Fruit fly (Drosophila melanogaster) whole organism, embryonic: Measurements from ENCODE around the gene CG6178.

Source experiments
- Asciz ChIP-seq: fragments of 200-800 bp; sonication (Bioruptor generic); optimal IDR thresholded peaks from 2 replicates; lab custom pipeline; 2017; ENCODE audit warnings: missing biosample characterization, mild to moderate bottlenecking, missing genetic modification characterization, missing genetic modification reagents
- CG10147 ChIP-seq: fragments of 200-800 bp; sonication (Bioruptor generic); optimal IDR thresholded peaks from 2 replicates; lab custom pipeline; 2019; ENCODE audit warnings: missing biosample characterization, mild to moderate bottlenecking, missing genetic modification characterization, moderate library complexity
- CG10959 ChIP-seq: fragments of 200-800 bp; sonication (Bioruptor generic); IDR thresholded peaks from 2 replicates; pipeline ENCODE4 v1.3.6; 2022; ENCODE audit warnings: missing biosample characterization, missing genetic modification characterization
- CG11560 ChIP-seq: fragments of 200-800 bp; sonication (Bioruptor generic); IDR thresholded peaks from 3 replicates; pipeline ENCODE4 v1.3.6; 2022; ENCODE audit warnings: missing biosample characterization, missing genetic modification characterization
- CG12391 ChIP-seq: fragments of 200-800 bp; sonication (Bioruptor generic); optimal IDR thresholded peaks from 3 replicates; lab custom pipeline; 2018; ENCODE audit warnings: missing biosample characterization, mild to moderate bottlenecking, missing genetic modification characterization, moderate library complexity
- CG12659 ChIP-seq: fragments of 200-800 bp; sonication (Bioruptor generic); optimal IDR thresholded peaks from 3 replicates; lab custom pipeline; 2017; ENCODE audit warnings: mild to moderate bottlenecking, missing biosample characterization, missing genetic modification reagents, missing genetic modification characterization
- CG12942 ChIP-seq: fragments of 200-800 bp; sonication (Bioruptor generic); optimal IDR thresholded peaks from 3 replicates; lab custom pipeline; 2016; ENCODE audit warnings: missing biosample characterization, missing genetic modification characterization
- CG13775 ChIP-seq: fragments of 200-800 bp; sonication (Bioruptor generic); optimal IDR thresholded peaks from 3 replicates; lab custom pipeline; 2017; ENCODE audit warnings: missing biosample characterization, mild to moderate bottlenecking, missing genetic modification characterization
- CG14965 ChIP-seq: fragments of 200-800 bp; sonication (Bioruptor generic); optimal IDR thresholded peaks from 2 replicates; lab custom pipeline; 2016; ENCODE audit warnings: missing biosample characterization, missing genetic modification characterization, borderline replicate concordance
- CG15073 ChIP-seq: fragments of 200-800 bp; sonication (Bioruptor generic); optimal IDR thresholded peaks from 2 replicates; lab custom pipeline; 2016; ENCODE audit warnings: missing biosample characterization, missing genetic modification characterization
- CG15514 ChIP-seq: fragments of 200-800 bp; sonication (Bioruptor generic); optimal IDR thresholded peaks from 3 replicates; lab custom pipeline; 2017; ENCODE audit warnings: missing biosample characterization, missing genetic modification characterization, mild to moderate bottlenecking, moderate library complexity, missing genetic modification reagents
- CG1602 ChIP-seq: fragments of 200-800 bp; sonication (Bioruptor generic); optimal IDR thresholded peaks from 3 replicates; lab custom pipeline; 2016; ENCODE audit warnings: missing biosample characterization, missing genetic modification characterization
- CG17568 ChIP-seq: fragments of 200-800 bp; sonication (Bioruptor generic); optimal IDR thresholded peaks from 2 replicates; lab custom pipeline; 2018; ENCODE audit warnings: missing biosample characterization, mild to moderate bottlenecking, missing genetic modification characterization, moderate library complexity
- CG18262 ChIP-seq: fragments of 200-800 bp; optimal IDR thresholded peaks from 3 replicates; lab custom pipeline; 2019; ENCODE audit warnings: missing biosample characterization, mild to moderate bottlenecking, missing genetic modification characterization, moderate library complexity
- CG32767 ChIP-seq: fragments of 200-800 bp; sonication (Bioruptor generic); IDR thresholded peaks from 2 replicates; pipeline ENCODE4 v1.3.6; 2022; ENCODE audit warnings: missing biosample characterization, missing genetic modification characterization
- CG32772 ChIP-seq: fragments of 200-800 bp; sonication (Bioruptor generic); IDR thresholded peaks from 2 replicates; pipeline ENCODE4 v1.3.6; 2022; ENCODE audit warnings: missing biosample characterization, missing genetic modification characterization
- CG34422 ChIP-seq: fragments of 200-800 bp; sonication (Bioruptor generic); IDR thresholded peaks from 3 replicates; pipeline ENCODE4 v1.3.6; 2022; ENCODE audit warnings: missing biosample characterization, missing genetic modification characterization
- CG4424 ChIP-seq: fragments of 200-800 bp; sonication (Bioruptor generic); optimal IDR thresholded peaks from 3 replicates; lab custom pipeline; 2016; ENCODE audit warnings: missing biosample characterization, missing genetic modification characterization
- CG6654 ChIP-seq: fragments of 200-800 bp; sonication (Bioruptor generic); optimal IDR thresholded peaks from 2 replicates; lab custom pipeline; 2017; ENCODE audit warnings: missing biosample characterization, mild to moderate bottlenecking, missing genetic modification characterization
- CG8478 ChIP-seq: fragments of >200 bp; optimal IDR thresholded peaks from 2 replicates; lab custom pipeline; 2018
- CG8765 ChIP-seq: fragments of 200-800 bp; sonication (Bioruptor generic); IDR thresholded peaks from 2 replicates; pipeline ENCODE4 v1.3.6; 2022; ENCODE audit warnings: missing biosample characterization, missing genetic modification characterization
- Dad ChIP-seq: fragments of 200-800 bp; sonication (Bioruptor generic); optimal IDR thresholded peaks from 3 replicates; lab custom pipeline; 2016; ENCODE audit warnings: missing biosample characterization, missing genetic modification characterization
- Dfd ChIP-seq, 2 experiments: fragments of >200 bp; optimal IDR thresholded peaks; 2 replicates each; lab custom pipeline; 2017; ENCODE audit warnings: missing biosample characterization in 2 of 2, missing genetic modification characterization in 2 of 2
- Dll ChIP-seq: fragments of 200-800 bp; sonication (Bioruptor generic); IDR thresholded peaks from 4 replicates; pipeline ENCODE4 v1.3.6; 2022; ENCODE audit warnings: missing biosample characterization, missing genetic modification characterization; ENCODE audit not compliant: partially characterized antibody
- E2f1 ChIP-seq: fragments of 200-800 bp; sonication (Bioruptor generic); IDR thresholded peaks from 2 replicates; pipeline ENCODE4 v1.3.6; 2022; ENCODE audit warnings: missing biosample characterization, missing genetic modification characterization
- Fer3 ChIP-seq: fragments of 200-800 bp; sonication (Bioruptor generic); optimal IDR thresholded peaks from 2 replicates; lab custom pipeline; 2018; ENCODE audit warnings: missing biosample characterization, mild to moderate bottlenecking, missing genetic modification characterization, moderate library complexity
- Lhr ChIP-seq: fragments of 200-800 bp; sonication (Bioruptor generic); optimal IDR thresholded peaks from 3 replicates; lab custom pipeline; 2017; ENCODE audit warnings: mild to moderate bottlenecking, missing biosample characterization, missing genetic modification reagents, missing genetic modification characterization
- NC2α ChIP-seq: fragments of 200-800 bp; sonication (Bioruptor generic); optimal IDR thresholded peaks from 2 replicates; lab custom pipeline; 2016; ENCODE audit warnings: missing biosample characterization, missing genetic modification characterization
- Sox102F ChIP-seq: fragments of 200-800 bp; sonication (Bioruptor generic); optimal IDR thresholded peaks from 2 replicates; lab custom pipeline; 2018; ENCODE audit warnings: missing biosample characterization, mild to moderate bottlenecking, missing genetic modification characterization, moderate library complexity
- Xbp1 ChIP-seq: fragments of 200-800 bp; sonication (Bioruptor generic); optimal IDR thresholded peaks from 3 replicates; lab custom pipeline; 2016; ENCODE audit warnings: missing biosample characterization, mild to moderate bottlenecking, missing genetic modification characterization
- amos ChIP-seq: fragments of 200-800 bp; sonication (Bioruptor generic); IDR thresholded peaks from 2 replicates; pipeline ENCODE4 v1.3.6; 2022; ENCODE audit warnings: missing biosample characterization, missing genetic modification characterization; ENCODE audit not compliant: partially characterized antibody
- ap ChIP-seq: fragments of 200-800 bp; sonication (Bioruptor generic); IDR thresholded peaks from 2 replicates; pipeline ENCODE4 v1.3.6; 2022; ENCODE audit warnings: missing biosample characterization, missing genetic modification characterization
- az2 ChIP-seq: fragments of 200-800 bp; sonication (Bioruptor generic); optimal IDR thresholded peaks from 3 replicates; lab custom pipeline; 2016; ENCODE audit warnings: missing biosample characterization, missing genetic modification characterization
- bigmax ChIP-seq: fragments of 200-800 bp; sonication (Bioruptor generic); optimal IDR thresholded peaks from 2 replicates; lab custom pipeline; 2018; ENCODE audit warnings: missing biosample characterization, mild to moderate bottlenecking, missing genetic modification characterization
- cas ChIP-seq: fragments of 200-800 bp; sonication (Bioruptor generic); IDR thresholded peaks from 2 replicates; pipeline ENCODE4 v1.3.6; 2022; ENCODE audit warnings: missing biosample characterization, missing genetic modification characterization
- dm ChIP-seq: fragments of 200-800 bp; sonication (Bioruptor generic); optimal IDR thresholded peaks from 3 replicates; lab custom pipeline; 2016; ENCODE audit warnings: missing biosample characterization, missing genetic modification characterization
- dpn ChIP-seq, 2 experiments: fragments of 200-800 bp; sonication (Bioruptor generic); optimal IDR thresholded peaks; 3 replicates each; lab custom pipeline; 2016; ENCODE audit warnings: missing biosample characterization in 2 of 2, missing genetic modification characterization in 2 of 2
- fd96Cb ChIP-seq: fragments of 200-800 bp; sonication (Bioruptor generic); optimal IDR thresholded peaks from 2 replicates; lab custom pipeline; 2018; ENCODE audit warnings: missing biosample characterization, mild to moderate bottlenecking, missing genetic modification characterization, moderate library complexity
- fru ChIP-seq: fragments of >200 bp; optimal IDR thresholded peaks from 2 replicates; lab custom pipeline; 2017
- gro ChIP-seq: fragments of 200-800 bp; sonication (Bioruptor generic); optimal IDR thresholded peaks from 2 replicates; lab custom pipeline; 2016; ENCODE audit warnings: missing biosample characterization, missing genetic modification characterization
- gsb ChIP-seq: fragments of 200-800 bp; sonication (Bioruptor generic); IDR thresholded peaks from 2 replicates; pipeline ENCODE4 v1.3.6; 2022; ENCODE audit warnings: missing biosample characterization, missing genetic modification characterization
- gt ChIP-seq: fragments of 200-800 bp; sonication (Bioruptor generic); IDR thresholded peaks from 2 replicates; pipeline ENCODE4 v1.3.6; 2022; ENCODE audit warnings: missing biosample characterization, missing genetic modification characterization
- hbn ChIP-seq: fragments of 200-800 bp; sonication (Bioruptor generic); IDR thresholded peaks from 2 replicates; pipeline ENCODE4 v1.3.6; 2022; ENCODE audit warnings: missing biosample characterization, missing genetic modification characterization; ENCODE audit not compliant: partially characterized antibody
- inv ChIP-seq: fragments of 200-800 bp; sonication (Bioruptor generic); IDR thresholded peaks from 2 replicates; pipeline ENCODE4 v1.3.6; 2022; ENCODE audit warnings: missing biosample characterization, missing genetic modification characterization; ENCODE audit not compliant: partially characterized antibody
- phol ChIP-seq: fragments of 200-800 bp; sonication (Bioruptor generic); optimal IDR thresholded peaks from 3 replicates; lab custom pipeline; 2018; ENCODE audit warnings: missing biosample characterization, mild to moderate bottlenecking, missing genetic modification characterization, moderate library complexity
- pnt ChIP-seq: fragments of 200-800 bp; sonication (Bioruptor generic); optimal IDR thresholded peaks from 3 replicates; lab custom pipeline; 2016; ENCODE audit warnings: missing biosample characterization, missing genetic modification characterization
- ranshi ChIP-seq: fragments of 200-800 bp; sonication (Bioruptor generic); IDR thresholded peaks from 2 replicates; pipeline ENCODE4 v1.3.6; 2022; ENCODE audit warnings: missing biosample characterization, missing genetic modification characterization
- sim ChIP-seq: fragments of 200-800 bp; sonication (Bioruptor generic); IDR thresholded peaks from 2 replicates; pipeline ENCODE4 v1.3.6; 2022; ENCODE audit warnings: missing biosample characterization, missing genetic modification characterization
- so ChIP-seq: fragments of 200-800 bp; sonication (Bioruptor generic); IDR thresholded peaks from 3 replicates; pipeline ENCODE4 v1.3.6; 2022; ENCODE audit warnings: missing biosample characterization, missing genetic modification characterization
- sqz ChIP-seq: fragments of 200-800 bp; sonication (Bioruptor generic); optimal IDR thresholded peaks from 3 replicates; lab custom pipeline; 2018; ENCODE audit warnings: missing biosample characterization, mild to moderate bottlenecking, missing genetic modification characterization
- ttk ChIP-seq: fragments of 200-800 bp; sonication (Bioruptor generic); IDR thresholded peaks from 2 replicates; pipeline ENCODE4 v2.1.2; 2022; ENCODE audit warnings: missing biosample characterization, missing genetic modification characterization
- twi ChIP-seq: fragments of 200-800 bp; optimal IDR thresholded peaks from 2 replicates; lab custom pipeline; 2019; ENCODE audit warnings: missing biosample characterization, mild to moderate bottlenecking, missing genetic modification characterization, moderate library complexity

Gene CG6178

dm6 chr3R:24106059-24106631 is 46.0 kb upstream of the CG6178 start (continued):
- TF ChIP-seq sim (GFP tag; lab: Robert Waterston, UW) = no peak
- peak; percentile 28 for TF ChIP-seq CG13775
- TF ChIP-seq CG1602 (GFP tag; lab: Kevin White, UChicago) = peak; percentile 18
- no peak for TF ChIP-seq ranshi (GFP tag; lab: Robert Waterston, UW)
- no peak for TF ChIP-seq Dll (GFP tag; lab: Robert Waterston, UW)
- no peak for TF ChIP-seq fru (lab: Kevin White, UChicago)
- TF ChIP-seq bigmax (GFP tag; lab: Kevin White, UChicago) = no peak
- TF ChIP-seq inv (GFP tag; lab: Robert Waterston, UW) = no peak
- peak; percentile 73 for TF ChIP-seq Xbp1
- no peak for TF ChIP-seq amos (GFP tag; lab: Robert Waterston, UW)
- no peak for TF ChIP-seq sqz (GFP tag; lab: Kevin White, UChicago)
- peak; percentile 44 for TF ChIP-seq CG4424 (GFP tag; lab: Kevin White, UChicago)
- TF ChIP-seq gro (GFP tag; lab: Kevin White, UChicago) = peak; percentile 69
- no peak for TF ChIP-seq CG10959 (GFP tag; lab: Robert Waterston, UW)
- TF ChIP-seq E2f1 (GFP tag; lab: Robert Waterston, UW) = no peak
- no peak for TF ChIP-seq so (GFP tag; lab: Robert Waterston, UW)
- TF ChIP-seq hbn (GFP tag; lab: Robert Waterston, UW) = no peak
- no peak for TF ChIP-seq Dfd (GFP tag; optimal IDR thresholded peaks at IDR 0.05; lab: Kevin White, UChicago)
- no peak for TF ChIP-seq gt (GFP tag; lab: Robert Waterston, UW)
- no peak for TF ChIP-seq pnt (GFP tag; lab: Kevin White, UChicago)
- TF ChIP-seq gsb (GFP tag; lab: Robert Waterston, UW) = no peak
- TF ChIP-seq az2 (GFP tag; lab: Kevin White, UChicago) = peak; percentile 43
- no peak for TF ChIP-seq Lhr (GFP tag; lab: Kevin White, UChicago)
- TF ChIP-seq fd96Cb = peak; percentile 1
- TF ChIP-seq CG15073 (GFP tag; lab: Kevin White, UChicago) = no peak
- TF ChIP-seq CG32767 (GFP tag; lab: Robert Waterston, UW) = no peak
- no peak for TF ChIP-seq CG32772
- TF ChIP-seq CG14965 (GFP tag; lab: Kevin White, UChicago) = no peak
- no peak for TF ChIP-seq ttk (GFP tag; lab: Robert Waterston, UW)
- peak; percentile 57 for TF ChIP-seq CG15514 (GFP tag; lab: Kevin White, UChicago)
- TF ChIP-seq CG10147 = peak; percentile 30
- TF ChIP-seq Dad (GFP tag; lab: Kevin White, UChicago) = peak; percentile 45
- TF ChIP-seq twi (tag; lab: Kevin White, UChicago) = no peak
- no peak for TF ChIP-seq NC2α (GFP tag; lab: Kevin White, UChicago)
- TF ChIP-seq Sox102F (GFP tag; lab: Kevin White, UChicago) = peak; percentile 60
- TF ChIP-seq CG6654 (GFP tag; lab: Kevin White, UChicago) = no peak
- peak; percentile 21 for TF ChIP-seq phol (tag; lab: Kevin White, UChicago)
- TF ChIP-seq CG17568 (GFP tag; lab: Kevin White, UChicago) = peak; percentile 73
- TF ChIP-seq dpn (GFP tag; optimal IDR thresholded peaks at IDR 0.05; lab: Kevin White, UChicago) = peak; percentile 42 to 59
- TF ChIP-seq CG8478 (lab: Kevin White, UChicago) = no peak
- no peak for TF ChIP-seq cas
- no peak for TF ChIP-seq CG11560
- no peak for TF ChIP-seq CG34422 (GFP tag; lab: Robert Waterston, UW)
- peak; percentile 33 for TF ChIP-seq CG18262
- no peak for TF ChIP-seq CG8765 (GFP tag; lab: Robert Waterston, UW)
- TF ChIP-seq Fer3 (tag; lab: Kevin White, UChicago) = peak; percentile 52
- no peak for TF ChIP-seq ap
- peak; percentile 42 for TF ChIP-seq CG12659 (GFP tag; lab: Kevin White, UChicago)
- TF ChIP-seq CG12391 (tag; lab: Kevin White, UChicago) = peak; percentile 57
- TF ChIP-seq dm (GFP tag; lab: Kevin White, UChicago) = no peak
- TF ChIP-seq CG12942 (GFP tag; lab: Kevin White, UChicago) = peak; percentile 29
- TF ChIP-seq Asciz (GFP tag; lab: Kevin White, UChicago) = peak; percentile 22
